Worm (Caenorhabditis elegans) whole organism, L2 larva: ENCODE measurements around the gene grwd-1.

Experiments
- F13H6.1 ChIP-seq: sonication (generic microtip); optimal IDR thresholded peaks from 2 replicates; lab custom pipeline; 2016; ENCODE audit warnings: missing genetic modification characterization, missing compliant biosample characterization
- lin-39 ChIP-seq: fragments of 150-350 bp; optimal IDR thresholded peaks from 2 replicates; lab custom pipeline; 2014; ENCODE audit warnings: missing biosample characterization, missing genetic modification reagents, missing genetic modification characterization
- unc-39 ChIP-seq: fragments of 150-350 bp; optimal IDR thresholded peaks from 2 replicates; lab custom pipeline; 2014; ENCODE audit warnings: missing biosample characterization, missing genetic modification characterization
- ztf-11 ChIP-seq: sonication (generic microtip); optimal IDR thresholded peaks from 2 replicates; lab custom pipeline; 2017; ENCODE audit warnings: missing biosample characterization, missing genetic modification characterization

DNA sequence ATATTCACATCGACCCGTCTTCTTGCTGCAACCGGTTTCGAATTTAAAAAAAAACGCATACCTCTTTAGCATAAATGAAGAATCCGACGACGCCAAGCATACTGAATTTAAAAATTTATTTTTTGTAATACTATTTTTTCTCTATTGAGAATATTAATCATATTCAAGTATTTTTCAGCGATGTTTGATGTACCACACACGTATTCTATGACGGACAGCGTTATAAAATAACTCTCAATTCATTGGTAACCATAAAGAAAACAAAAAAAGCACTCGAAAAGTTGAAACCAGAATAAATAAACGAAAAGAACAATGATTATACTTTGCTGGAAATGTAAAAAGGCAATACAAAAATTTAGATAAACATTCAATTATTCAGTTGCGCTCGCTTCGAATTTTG, 6.2 kb downstream of the grwd-1 start, which contains the start of gene T10F2.5:
- no peak for TF ChIP-seq F13H6.1 (tag; lab: Kevin White, UChicago)
- no peak for TF ChIP-seq unc-39
- TF ChIP-seq lin-39 (tag; lab: Kevin White, UChicago), result no peak
- no peak for TF ChIP-seq ztf-11 (tag; lab: Kevin White, UChicago)
